Fruit fly (Drosophila melanogaster): ENCODE measurements around the gene cv.

cv gene

DNA sequence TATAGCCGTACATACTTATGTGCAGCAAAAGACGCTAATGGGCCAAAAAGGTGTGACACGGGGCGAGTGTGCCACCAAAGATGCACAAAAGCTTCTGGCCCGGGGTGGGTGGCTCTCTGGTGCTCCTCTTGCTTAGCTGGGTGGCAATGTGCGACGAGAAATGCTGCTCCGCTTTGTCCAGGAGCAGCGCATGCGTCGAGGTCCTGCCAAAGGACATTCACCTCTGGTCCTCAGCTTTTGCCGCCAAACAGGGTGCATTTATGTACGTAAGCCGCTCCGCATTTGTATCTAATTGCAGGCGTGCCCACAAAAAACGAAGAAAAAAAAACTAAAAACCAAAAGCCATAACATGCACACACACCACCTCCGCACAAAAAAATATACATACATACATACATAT lies 40.4 kb upstream of the cv start:
- peak; percentile 60 for TF ChIP-seq ewg (GFP tag; optimal IDR thresholded peaks at IDR 0.05)
- TF ChIP-seq gcm2 (GFP tag; optimal IDR thresholded peaks at IDR 0.05): no peak
- TF ChIP-seq CG32767 (GFP tag; IDR thresholded peaks at IDR 0.05): 0 out of 2 replicates have a peak, but pooled peaks have one; percentile 8
- TF ChIP-seq CG14050 (GFP tag; IDR thresholded peaks at IDR 0.05): no peak

DNA sequence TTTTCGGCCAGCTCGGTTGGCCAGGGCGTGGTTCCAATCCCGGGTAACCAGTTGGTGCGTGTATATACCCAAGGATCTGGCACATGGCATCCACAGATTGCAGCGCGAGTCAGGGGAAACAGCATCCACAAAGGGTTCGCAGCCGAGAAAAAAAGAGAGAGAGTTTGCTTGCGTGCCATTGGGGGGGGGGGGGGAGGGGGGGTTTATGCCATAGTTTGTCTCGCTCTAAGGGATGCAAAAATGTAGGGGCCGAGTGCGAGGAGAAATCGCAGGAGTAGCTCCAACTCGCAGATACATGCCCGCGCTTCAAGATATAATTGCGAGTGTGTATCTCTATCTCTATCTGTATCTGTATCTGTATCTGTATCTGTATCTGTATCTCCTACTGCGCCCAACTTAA lies 39.8 kb upstream of the cv start:
- TF ChIP-seq Mrtf (GFP tag; IDR thresholded peaks at IDR 0.05): no peak
- no peak for TF ChIP-seq Kr (GFP tag; optimal IDR thresholded peaks at IDR 0.05)
- TF ChIP-seq CG10147 (GFP tag; optimal IDR thresholded peaks at IDR 0.05): no peak
- no peak for TF ChIP-seq sqz (GFP tag; optimal IDR thresholded peaks at IDR 0.05)
- no peak for TF ChIP-seq Oaz (GFP tag; IDR thresholded peaks at IDR 0.05)
- no peak for TF ChIP-seq CG34376 (GFP tag; optimal IDR thresholded peaks at IDR 0.05)
- TF ChIP-seq CG3065 (GFP tag; optimal IDR thresholded peaks at IDR 0.05): no peak
- no peak for TF ChIP-seq gcm2 (GFP tag; optimal IDR thresholded peaks at IDR 0.05)
- TF ChIP-seq Meics (GFP tag; optimal IDR thresholded peaks at IDR 0.05): no peak
- TF ChIP-seq CG3838 (GFP tag; optimal IDR thresholded peaks at IDR 0.05): no peak
- no peak for TF ChIP-seq her (GFP tag; optimal IDR thresholded peaks at IDR 0.05)
- no peak for TF ChIP-seq Deaf1 (tag; optimal IDR thresholded peaks at IDR 0.05)
- no peak for TF ChIP-seq fru (optimal IDR thresholded peaks at IDR 0.05)
- TF ChIP-seq tin (GFP tag; optimal IDR thresholded peaks at IDR 0.05): no peak
- no peak for TF ChIP-seq CG13624 (GFP tag; optimal IDR thresholded peaks at IDR 0.05)
- TF ChIP-seq CHES-1-like (GFP tag; optimal IDR thresholded peaks at IDR 0.05): no peak
- TF ChIP-seq crp (GFP tag; optimal IDR thresholded peaks at IDR 0.05): no peak
- TF ChIP-seq Xbp1 (GFP tag; optimal IDR thresholded peaks at IDR 0.05): no peak
- no peak for TF ChIP-seq exex (tag; optimal IDR thresholded peaks at IDR 0.05)
- TF ChIP-seq emc (GFP tag; optimal IDR thresholded peaks at IDR 0.05): no peak
- peak; percentile 34 for TF ChIP-seq Med (GFP tag)
- TF ChIP-seq CG12942 (GFP tag; optimal IDR thresholded peaks at IDR 0.05): no peak
- TF ChIP-seq Trl (optimal IDR thresholded peaks at IDR 0.05): peak in 1 of 2 experiments; percentile 4
- no peak for TF ChIP-seq Trl (GFP tag; optimal IDR thresholded peaks at IDR 0.05)
- TF ChIP-seq CG42726 (GFP tag; IDR thresholded peaks at IDR 0.05; ENCODE audit: partially characterized antibody): no peak
- no peak for TF ChIP-seq CG3995 (GFP tag; optimal IDR thresholded peaks at IDR 0.05)
- no peak for TF ChIP-seq CG8359 (GFP tag; optimal IDR thresholded peaks at IDR 0.05; ENCODE audit: borderline replicate concordance)
- TF ChIP-seq CrebB (tag; optimal IDR thresholded peaks at IDR 0.05): no peak
- no peak for TF ChIP-seq ab (GFP tag; optimal IDR thresholded peaks at IDR 0.05)
- TF ChIP-seq cwo (GFP tag; optimal IDR thresholded peaks at IDR 0.05): no peak
- no peak for TF ChIP-seq Sry-δ (GFP tag; optimal IDR thresholded peaks at IDR 0.05)
- no peak for TF ChIP-seq CG11456 (GFP tag; IDR thresholded peaks at IDR 0.05)
- TF ChIP-seq aop (GFP tag; IDR thresholded peaks at IDR 0.05): no peak
- no peak for TF ChIP-seq ems (GFP tag; optimal IDR thresholded peaks at IDR 0.05)
- no peak for TF ChIP-seq CG1647 (GFP tag; optimal IDR thresholded peaks at IDR 0.05)
- TF ChIP-seq ftz-f1 (GFP tag; optimal IDR thresholded peaks at IDR 0.05): no peak
- TF ChIP-seq so (GFP tag; IDR thresholded peaks at IDR 0.05): no peak
- no peak for TF ChIP-seq Elba2 (GFP tag; optimal IDR thresholded peaks at IDR 0.05)
- no peak for TF ChIP-seq C15 (GFP tag; IDR thresholded peaks at IDR 0.05)
- no peak for TF ChIP-seq CG12659 (GFP tag; optimal IDR thresholded peaks at IDR 0.05)
- peak; percentile 74 for TF ChIP-seq Hr39 (optimal IDR thresholded peaks at IDR 0.05)
- TF ChIP-seq pros (GFP tag; optimal IDR thresholded peaks at IDR 0.05): no peak
- no peak for TF ChIP-seq CG12071 (GFP tag; optimal IDR thresholded peaks at IDR 0.05)
- TF ChIP-seq Pdp1 (GFP tag; optimal IDR thresholded peaks at IDR 0.05): no peak
- TF ChIP-seq slou (GFP tag; optimal IDR thresholded peaks at IDR 0.05): no peak
- TF ChIP-seq crol (GFP tag; IDR thresholded peaks at IDR 0.05): peak; percentile 66; the same call in 1 of the 2 replicates
- TF ChIP-seq D (optimal IDR thresholded peaks at IDR 0.05): no peak
- TF ChIP-seq D (GFP tag; optimal IDR thresholded peaks at IDR 0.05): no peak
- TF ChIP-seq CG7987 (GFP tag; optimal IDR thresholded peaks at IDR 0.05): no peak
